Worm (Caenorhabditis elegans): ENCODE data around the gene C46F11.4.

C46F11.4 gene

ce11 chrIII:3672839-3673238 is 8.7 kb upstream of the C46F11.4 start (continued):
- no peak for TF ChIP-seq F10B5.3 (tag; optimal IDR thresholded peaks at IDR 0.05)
- no peak for TF ChIP-seq lin-39 (tag; optimal IDR thresholded peaks at IDR 0.05)
- TF ChIP-seq egl-27 (tag; optimal IDR thresholded peaks at IDR 0.05): no peak
- TF ChIP-seq nhr-76 (tag; optimal IDR thresholded peaks at IDR 0.05): no peak
- no peak for TF ChIP-seq pha-4 (GFP tag; IDR thresholded peaks at IDR 0.05)
- TF ChIP-seq pha-4 (tag; optimal IDR thresholded peaks at IDR 0.05): no peak
- TF ChIP-seq rbr-2 (tag; optimal IDR thresholded peaks at IDR 0.05): peak; percentile 40
- no peak for TF ChIP-seq tra-1 (GFP tag; IDR thresholded peaks at IDR 0.05)
- TF ChIP-seq nhr-25 (tag; optimal IDR thresholded peaks at IDR 0.05; ENCODE audit: borderline replicate concordance, insufficient read depth): peak; percentile 20
- TF ChIP-seq ceh-62 (tag; optimal IDR thresholded peaks at IDR 0.05): no peak
- TF ChIP-seq lir-3 (tag; optimal IDR thresholded peaks at IDR 0.05): no peak
- TF ChIP-seq F37D6.2 (tag; optimal IDR thresholded peaks at IDR 0.05): no peak
- TF ChIP-seq hlh-30 (tag; optimal IDR thresholded peaks at IDR 0.05; ENCODE audit: insufficient read depth): peak; percentile 9
- peak in 1 of 2 experiments; percentile 37 for TF ChIP-seq lsy-2 (tag; optimal IDR thresholded peaks at IDR 0.05)
- no peak for TF ChIP-seq egl-43 (GFP tag; IDR thresholded peaks at IDR 0.05)
- TF ChIP-seq vab-7 (GFP tag; IDR thresholded peaks at IDR 0.05): no peak
- no peak for TF ChIP-seq attf-4 (tag; optimal IDR thresholded peaks at IDR 0.05)
- TF ChIP-seq daf-19 (GFP tag; conservative IDR thresholded peaks at IDR 0.05): no peak
- TF ChIP-seq daf-16 (GFP tag; optimal IDR thresholded peaks at IDR 0.05): no peak
- TF ChIP-seq daf-16 (tag; optimal IDR thresholded peaks at IDR 0.05): no peak
- no peak for TF ChIP-seq unc-130 (GFP tag; optimal IDR thresholded peaks at IDR 0.05)
- TF ChIP-seq cey-2 (tag; optimal IDR thresholded peaks at IDR 0.05; ENCODE audit: borderline replicate concordance, insufficient read depth): no peak
- no peak for TF ChIP-seq nhr-10 (tag; optimal IDR thresholded peaks at IDR 0.05)
- TF ChIP-seq madf-5 (GFP tag; IDR thresholded peaks at IDR 0.05): no peak
- no peak for TF ChIP-seq T20F7.1 (GFP tag; optimal IDR thresholded peaks at IDR 0.05)
- TF ChIP-seq daf-12 (tag; optimal IDR thresholded peaks at IDR 0.05): no peak

ce11 chrIII:3670984-3671383 is 6.9 kb upstream of the C46F11.4 start:
- TF ChIP-seq nhr-11 (tag; optimal IDR thresholded peaks at IDR 0.05): peak; percentile 32
- TF ChIP-seq ztf-7 (tag; optimal IDR thresholded peaks at IDR 0.05): no peak
- peak in 1 of 2 experiments; percentile 36 for TF ChIP-seq lsy-2 (tag; optimal IDR thresholded peaks at IDR 0.05)
- 0 out of 2 replicates have a peak, but pooled peaks have one; percentile 8 for TF ChIP-seq hmg-1.1 (GFP tag; IDR thresholded peaks at IDR 0.05)

ce11 chrIII:3670336-3670735 is 6.2 kb upstream of the C46F11.4 start, which contains the start of gene C46F11.6:
TSS of gene C46F11.6 (minus strand) at chrIII:3670436.
- no peak for TF ChIP-seq pqm-1 (tag; optimal IDR thresholded peaks at IDR 0.05)
- TF ChIP-seq unc-62 (GFP tag; optimal IDR thresholded peaks at IDR 0.05 in 1 of 2): peak in 1 of 2 experiments; percentile 58
- TF ChIP-seq unc-62 (tag; optimal IDR thresholded peaks at IDR 0.05): no peak

ce11 chrIII:3657479-3657878 is 6.6 kb downstream of the C46F11.4 start, which contains the start of gene C46F11.5:
TSS of gene C46F11.5 (minus strand) at chrIII:3657606.
- no peak for TF ChIP-seq duxl-1 (tag; optimal IDR thresholded peaks at IDR 0.05; ENCODE audit: poor library complexity)
- TF ChIP-seq R02D3.7 (tag; optimal IDR thresholded peaks at IDR 0.05): no peak
- TF ChIP-seq T20F7.1 (GFP tag; optimal IDR thresholded peaks at IDR 0.05): no peak
- TF ChIP-seq daf-12 (tag; optimal IDR thresholded peaks at IDR 0.05): no peak
- TF ChIP-seq lin-13 (GFP tag; optimal IDR thresholded peaks at IDR 0.05): no peak
- no peak for TF ChIP-seq aha-1 (tag)
- TF ChIP-seq Y75B8A.6 (GFP tag; IDR thresholded peaks at IDR 0.05): no peak
- no peak for TF ChIP-seq hmg-1.1 (GFP tag; IDR thresholded peaks at IDR 0.05)
- TF ChIP-seq ceh-32 (tag; optimal IDR thresholded peaks at IDR 0.05; ENCODE audit: poor library complexity): no peak
- no peak for TF ChIP-seq tag-97 (GFP tag; IDR thresholded peaks at IDR 0.05)
- TF ChIP-seq ama-1 (optimal IDR thresholded peaks at IDR 0.05): no peak
- TF ChIP-seq tra-1 (GFP tag; IDR thresholded peaks at IDR 0.05): no peak
- no peak for TF ChIP-seq nhr-25 (tag; optimal IDR thresholded peaks at IDR 0.05; ENCODE audit: borderline replicate concordance, insufficient read depth)
- TF ChIP-seq nhr-28 (tag; optimal IDR thresholded peaks at IDR 0.05): no peak
- no peak for TF ChIP-seq madf-5 (GFP tag; IDR thresholded peaks at IDR 0.05)
- TF ChIP-seq F26F4.8 (GFP tag; conservative IDR thresholded peaks at IDR 0.05): no peak
- TF ChIP-seq ztf-11 (tag; optimal IDR thresholded peaks at IDR 0.05): no peak
- no peak for TF ChIP-seq lsy-2 (tag; optimal IDR thresholded peaks at IDR 0.05)
- no peak for TF ChIP-seq zag-1 (tag; optimal IDR thresholded peaks at IDR 0.05)
- TF ChIP-seq gei-8 (GFP tag; optimal IDR thresholded peaks at IDR 0.05): no peak
